Fruit fly (Drosophila melanogaster) whole organism, prepupa: ENCODE data around the gene mRpS18B.

Experiments
- Blimp-1 ChIP-seq: fragments of 200-800 bp; sonication (Bioruptor generic); optimal IDR thresholded peaks from 3 replicates; lab custom pipeline; 2017; ENCODE audit warnings: missing biosample characterization, missing genetic modification characterization, mild to moderate bottlenecking, moderate library complexity, missing genetic modification reagents
- CG10631 ChIP-seq: fragments of 200-800 bp; sonication (Bioruptor generic); optimal IDR thresholded peaks from 2 replicates; lab custom pipeline; 2016; ENCODE audit warnings: missing biosample characterization, missing genetic modification characterization
- CG11762 ChIP-seq: fragments of 200-800 bp; sonication (Bioruptor generic); optimal IDR thresholded peaks from 3 replicates; lab custom pipeline; 2016; ENCODE audit warnings: missing biosample characterization, missing genetic modification characterization; ENCODE audit not compliant: insufficient read depth
- CG15336 ChIP-seq: fragments of 200-800 bp; sonication (Bioruptor generic); IDR thresholded peaks from 2 replicates; pipeline ENCODE4 v1.3.6; 2022; ENCODE audit warnings: missing biosample characterization, missing genetic modification characterization
- CG1621 ChIP-seq: fragments of 200-800 bp; sonication (Bioruptor generic); optimal IDR thresholded peaks from 3 replicates; lab custom pipeline; 2018; ENCODE audit warnings: missing biosample characterization, mild to moderate bottlenecking, missing genetic modification characterization
- CG16779 ChIP-seq: fragments of 200-800 bp; sonication (Bioruptor generic); optimal IDR thresholded peaks from 3 replicates; lab custom pipeline; 2017; ENCODE audit warnings: missing biosample characterization, mild to moderate bottlenecking, missing genetic modification characterization
- CG3032 ChIP-seq: fragments of 200-800 bp; optimal IDR thresholded peaks from 2 replicates; lab custom pipeline; 2019; ENCODE audit warnings: missing biosample characterization, mild to moderate bottlenecking, missing genetic modification characterization, moderate library complexity
- CG31627 ChIP-seq: fragments of 200-800 bp; sonication (Bioruptor generic); optimal IDR thresholded peaks from 3 replicates; lab custom pipeline; 2016; ENCODE audit warnings: missing biosample characterization, missing genetic modification characterization
- CG32006 ChIP-seq: fragments of 200-800 bp; sonication (Bioruptor generic); optimal IDR thresholded peaks from 3 replicates; lab custom pipeline; 2017; ENCODE audit warnings: missing biosample characterization, mild to moderate bottlenecking, missing genetic modification characterization
- CG34406 ChIP-seq: fragments of 200-800 bp; sonication (Bioruptor generic); optimal IDR thresholded peaks from 3 replicates; lab custom pipeline; 2016; ENCODE audit warnings: missing biosample characterization, missing genetic modification characterization
- CG4318 ChIP-seq: fragments of 200-800 bp; sonication (Bioruptor generic); optimal IDR thresholded peaks from 3 replicates; lab custom pipeline; 2017; ENCODE audit warnings: missing biosample characterization, mild to moderate bottlenecking, missing genetic modification characterization
- CG6163 ChIP-seq: fragments of 200-800 bp; sonication (Bioruptor generic); IDR thresholded peaks from 3 replicates; pipeline ENCODE4 v1.3.6; 2022; ENCODE audit warnings: missing biosample characterization, missing genetic modification characterization
- CG6276 ChIP-seq: fragments of 200-800 bp; sonication (Bioruptor generic); optimal IDR thresholded peaks from 2 replicates; lab custom pipeline; 2017; ENCODE audit warnings: missing biosample characterization, mild to moderate bottlenecking, missing genetic modification characterization
- CG6792 ChIP-seq: fragments of 200-800 bp; sonication (Bioruptor generic); optimal IDR thresholded peaks from 3 replicates; lab custom pipeline; 2016; ENCODE audit warnings: missing biosample characterization, missing genetic modification characterization
- CG6854 ChIP-seq: fragments of 200-800 bp; sonication (Bioruptor generic); optimal IDR thresholded peaks from 2 replicates; lab custom pipeline; 2017; ENCODE audit warnings: missing biosample characterization, mild to moderate bottlenecking, missing genetic modification characterization
- CG8632 ChIP-seq: fragments of 200-800 bp; sonication (Bioruptor generic); optimal IDR thresholded peaks from 3 replicates; lab custom pipeline; 2016; ENCODE audit warnings: missing biosample characterization, missing genetic modification characterization
- CG9139 ChIP-seq: fragments of 200-800 bp; sonication (Bioruptor generic); optimal IDR thresholded peaks from 3 replicates; lab custom pipeline; 2017; ENCODE audit warnings: missing biosample characterization, mild to moderate bottlenecking, missing genetic modification characterization
- Eip78C ChIP-seq: fragments of 200-800 bp; sonication (Bioruptor generic); peaks from one replicate; lab custom pipeline; 2016; ENCODE audit warnings: missing biosample characterization, missing genetic modification characterization
- Ets21C ChIP-seq: fragments of 200-800 bp; sonication (Bioruptor generic); optimal IDR thresholded peaks from 3 replicates; lab custom pipeline; 2016; ENCODE audit warnings: missing biosample characterization, missing genetic modification characterization
- Ets96B ChIP-seq: fragments of 200-800 bp; optimal IDR thresholded peaks from 2 replicates; lab custom pipeline; 2019; ENCODE audit warnings: missing biosample characterization, mild to moderate bottlenecking, missing genetic modification characterization, moderate library complexity
- Gug ChIP-seq: fragments of 200-800 bp; sonication (Bioruptor generic); IDR thresholded peaks from 2 replicates; pipeline ENCODE4 v1.3.6; 2022; ENCODE audit warnings: missing biosample characterization, missing genetic modification characterization
- Hr39 ChIP-seq: fragments of 200-800 bp; sonication (Bioruptor generic); optimal IDR thresholded peaks from 2 replicates; lab custom pipeline; 2016; ENCODE audit warnings: missing biosample characterization, missing genetic modification characterization
- Hr4 ChIP-seq: fragments of 200-800 bp; sonication (Bioruptor generic); optimal IDR thresholded peaks from 3 replicates; lab custom pipeline; 2016; ENCODE audit warnings: missing biosample characterization, missing genetic modification characterization
- Met ChIP-seq: fragments of 200-800 bp; sonication (Bioruptor generic); optimal IDR thresholded peaks from 3 replicates; lab custom pipeline; 2016; ENCODE audit warnings: missing biosample characterization, missing genetic modification characterization
- OdsH ChIP-seq: fragments of 200-800 bp; sonication (Bioruptor generic); optimal IDR thresholded peaks from 3 replicates; lab custom pipeline; 2016; ENCODE audit warnings: missing biosample characterization, missing genetic modification characterization
- Smox ChIP-seq: fragments of 200-800 bp; sonication (Bioruptor generic); optimal IDR thresholded peaks from 3 replicates; lab custom pipeline; 2016; ENCODE audit warnings: missing biosample characterization, missing genetic modification characterization
- Sox102F ChIP-seq: fragments of 200-800 bp; sonication (Bioruptor generic); optimal IDR thresholded peaks from 2 replicates; lab custom pipeline; 2016; ENCODE audit warnings: missing biosample characterization, mild to moderate bottlenecking, missing genetic modification characterization
- acj6 ChIP-seq: fragments of 200-800 bp; sonication (Bioruptor generic); optimal IDR thresholded peaks from 3 replicates; lab custom pipeline; 2016; ENCODE audit warnings: missing biosample characterization, missing genetic modification characterization
- dac ChIP-seq: fragments of 200-800 bp; sonication (Bioruptor generic); optimal IDR thresholded peaks from 2 replicates; lab custom pipeline; 2017; ENCODE audit warnings: missing biosample characterization, mild to moderate bottlenecking, missing genetic modification characterization
- dsx ChIP-seq: fragments of 200-800 bp; optimal IDR thresholded peaks from 3 replicates; lab custom pipeline; 2019; ENCODE audit warnings: missing biosample characterization, mild to moderate bottlenecking, missing genetic modification characterization, moderate library complexity; ENCODE audit not compliant: poor library complexity, severe bottlenecking
- fkh ChIP-seq: fragments of 200-800 bp; sonication (Bioruptor generic); optimal IDR thresholded peaks from 3 replicates; lab custom pipeline; 2017; ENCODE audit warnings: missing biosample characterization, mild to moderate bottlenecking, missing genetic modification characterization, moderate library complexity
- net ChIP-seq: fragments of 200-800 bp; sonication (Bioruptor generic); optimal IDR thresholded peaks from 3 replicates; lab custom pipeline; 2016; ENCODE audit warnings: missing biosample characterization, missing genetic modification characterization
- pdm3 ChIP-seq: fragments of 200-800 bp; sonication (Bioruptor generic); optimal IDR thresholded peaks from 3 replicates; lab custom pipeline; 2016; ENCODE audit warnings: missing biosample characterization, missing genetic modification characterization
- spab ChIP-seq: fragments of 200-800 bp; sonication (Bioruptor generic); optimal IDR thresholded peaks from 2 replicates; lab custom pipeline; 2017; ENCODE audit warnings: missing biosample characterization, mild to moderate bottlenecking, missing genetic modification characterization, missing genetic modification reagents
- svp ChIP-seq: fragments of 200-800 bp; sonication (Bioruptor generic); peaks from one replicate; lab custom pipeline; 2016; ENCODE audit warnings: missing biosample characterization, missing genetic modification characterization
- topi ChIP-seq: fragments of 200-800 bp; sonication (Bioruptor generic); optimal IDR thresholded peaks from 3 replicates; lab custom pipeline; 2016; ENCODE audit warnings: missing biosample characterization, missing genetic modification characterization

The mRpS18B gene

dm6 chr2L:20106595-20106994 lies 9.5 kb upstream of the mRpS18B start (continued):
- peak; percentile 35 for TF ChIP-seq Hr39 (GFP tag; lab: Kevin White, UChicago)
- TF ChIP-seq Met (GFP tag; lab: Kevin White, UChicago): peak; percentile 1
- no peak for TF ChIP-seq CG4318 (GFP tag; lab: Kevin White, UChicago)
- TF ChIP-seq CG10631 (GFP tag; lab: Kevin White, UChicago): no peak
- TF ChIP-seq pdm3: no peak
- TF ChIP-seq CG3032 (tag; lab: Kevin White, UChicago): no peak
- no peak for TF ChIP-seq Smox (GFP tag; lab: Kevin White, UChicago)
- no peak for TF ChIP-seq CG6854 (GFP tag; lab: Kevin White, UChicago)
- no peak for TF ChIP-seq Blimp-1 (GFP tag; lab: Kevin White, UChicago)
- TF ChIP-seq CG31627 (GFP tag; lab: Kevin White, UChicago): peak; percentile 39
- no peak for TF ChIP-seq Hr4
- TF ChIP-seq topi (GFP tag; lab: Kevin White, UChicago): no peak
- TF ChIP-seq CG9139 (GFP tag; lab: Kevin White, UChicago): no peak
- no peak for TF ChIP-seq CG11762
- no peak for TF ChIP-seq svp (GFP tag; lab: Kevin White, UChicago)
- no peak for TF ChIP-seq dac (GFP tag; lab: Kevin White, UChicago)
- TF ChIP-seq Ets21C: no peak
- TF ChIP-seq dsx (GFP tag; lab: Kevin White, UChicago): no peak
- no peak for TF ChIP-seq fkh
- TF ChIP-seq CG34406 (GFP tag; lab: Kevin White, UChicago): no peak
- no peak for TF ChIP-seq OdsH (GFP tag; lab: Kevin White, UChicago)
- no peak for TF ChIP-seq CG8632 (GFP tag; lab: Kevin White, UChicago)
- TF ChIP-seq Sox102F (GFP tag; lab: Kevin White, UChicago): no peak
- TF ChIP-seq CG6163 (GFP tag; lab: Robert Waterston, UW): no peak
- TF ChIP-seq acj6 (GFP tag; lab: Kevin White, UChicago): no peak

- TF ChIP-seq CG1621 (tag; lab: Kevin White, UChicago): no peak
- no peak for TF ChIP-seq CG3032 (tag; lab: Kevin White, UChicago)
- TF ChIP-seq CG31627 (GFP tag; lab: Kevin White, UChicago): no peak
- TF ChIP-seq Ets96B (tag; lab: Kevin White, UChicago): no peak
- TF ChIP-seq spab (GFP tag; lab: Kevin White, UChicago): no peak
- TF ChIP-seq Gug (GFP tag; lab: Robert Waterston, UW): no peak
- TF ChIP-seq CG6854 (GFP tag; lab: Kevin White, UChicago): no peak
- no peak for TF ChIP-seq net
- TF ChIP-seq CG32006: no peak
- no peak for TF ChIP-seq Eip78C (GFP tag; lab: Kevin White, UChicago)
- TF ChIP-seq CG6276: no peak
- no peak for TF ChIP-seq CG15336 (GFP tag; lab: Robert Waterston, UW)
- no peak for TF ChIP-seq CG10631 (GFP tag; lab: Kevin White, UChicago)
These were observed 7.5 kb upstream of the mRpS18B start for dm6 chr2L:20104526-20104925.

dm6 chr2L:20104050-20104449 lies 7.0 kb upstream of the mRpS18B start, which contains the start of gene CG13970:
Gene CG13970 (minus strand): TSS chr2L:20104150.
- TF ChIP-seq spab (GFP tag; lab: Kevin White, UChicago): no peak
- TF ChIP-seq CG16779 (tag; lab: Kevin White, UChicago): no peak
- TF ChIP-seq Met (GFP tag; lab: Kevin White, UChicago): no peak
- no peak for TF ChIP-seq Hr4
- TF ChIP-seq svp (GFP tag; lab: Kevin White, UChicago): no peak
- no peak for TF ChIP-seq CG6163 (GFP tag; lab: Robert Waterston, UW)

DNA sequence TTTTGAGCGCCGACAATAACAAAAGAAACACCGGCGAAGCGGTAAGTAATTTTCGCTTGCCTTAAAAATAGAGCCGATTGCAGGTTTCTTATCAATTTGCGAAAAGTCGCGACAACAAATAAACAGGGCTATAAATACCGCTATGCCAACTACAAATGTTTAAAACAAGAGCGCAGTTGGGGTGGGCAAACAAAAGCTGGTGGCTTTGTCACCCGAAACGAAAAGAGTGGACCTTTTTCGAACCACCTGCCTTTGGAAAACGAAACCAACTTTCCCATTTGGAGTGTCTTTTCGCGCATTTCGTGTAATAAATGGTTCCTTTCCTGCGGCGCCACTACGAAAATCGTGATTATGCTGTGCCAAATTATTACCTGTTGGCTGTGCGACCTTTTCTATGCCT lies 1.1 kb upstream of the mRpS18B start:
- TF ChIP-seq CG6792 (GFP tag; lab: Kevin White, UChicago) (no peak), fkh (peak; percentile 8)
